Worm (Caenorhabditis elegans) whole organism, L2 larva: ENCODE results near the gene F56H9.6.

ENCODE experiments used
- C34F6.9 ChIP-seq: fragments of 150-350 bp; optimal IDR thresholded peaks from 2 replicates; lab custom pipeline; 2014; ENCODE audit warnings: missing biosample characterization, missing genetic modification characterization
- F13H6.1 ChIP-seq: sonication (generic microtip); optimal IDR thresholded peaks from 2 replicates; lab custom pipeline; 2016; ENCODE audit warnings: missing genetic modification characterization, missing compliant biosample characterization
- R02D3.7 ChIP-seq: fragments of 150-350 bp; optimal IDR thresholded peaks from 2 replicates; lab custom pipeline; 2014; ENCODE audit warnings: missing biosample characterization, missing genetic modification characterization
- Y55F3AM.14 ChIP-seq: fragments of 200-800 bp; sonication (Bioruptor generic); optimal IDR thresholded peaks from 2 replicates; lab custom pipeline; 2018; ENCODE audit warnings: mild to moderate bottlenecking, missing genetic modification characterization, missing compliant biosample characterization
- ZK546.5 ChIP-seq: sonication (generic microtip); optimal IDR thresholded peaks from 2 replicates; lab custom pipeline; 2017; ENCODE audit warnings: missing biosample characterization, missing genetic modification characterization
- alr-1 ChIP-seq: fragments of 150-350 bp; optimal IDR thresholded peaks from 2 replicates; lab custom pipeline; 2014; ENCODE audit warnings: missing biosample characterization, missing genetic modification characterization
- blmp-1 ChIP-seq: sonication (generic microtip); optimal IDR thresholded peaks from 2 replicates; lab custom pipeline; 2017; ENCODE audit warnings: missing genetic modification characterization, mild to moderate bottlenecking, missing compliant biosample characterization, antibody characterized with exemption, moderate library complexity; ENCODE audit not compliant: insufficient read depth
- ceh-16 ChIP-seq: fragments of 150-350 bp; optimal IDR thresholded peaks from 2 replicates; lab custom pipeline; 2014; ENCODE audit warnings: missing biosample characterization, missing genetic modification characterization
- ceh-82 ChIP-seq: fragments of 150-350 bp; optimal IDR thresholded peaks from 2 replicates; lab custom pipeline; 2014; ENCODE audit warnings: missing biosample characterization, missing genetic modification characterization
- crh-2 ChIP-seq: sonication (generic microtip); optimal IDR thresholded peaks from 2 replicates; lab custom pipeline; 2017; ENCODE audit warnings: missing biosample characterization, missing genetic modification characterization
- dmd-4 ChIP-seq: sonication (generic microtip); optimal IDR thresholded peaks from 2 replicates; lab custom pipeline; 2017; ENCODE audit warnings: missing biosample characterization, missing genetic modification characterization
- egl-27 ChIP-seq: sonication (generic microtip); optimal IDR thresholded peaks from 3 replicates; lab custom pipeline; 2017; ENCODE audit warnings: missing biosample characterization, missing genetic modification reagents, missing genetic modification characterization
- elt-1 ChIP-seq: fragments of 150-350 bp; optimal IDR thresholded peaks from 2 replicates; lab custom pipeline; 2014; ENCODE audit warnings: missing biosample characterization, missing genetic modification characterization
- elt-3 ChIP-seq: sonication (generic microtip); optimal IDR thresholded peaks from 2 replicates; lab custom pipeline; 2017; ENCODE audit warnings: missing biosample characterization, missing genetic modification characterization
- fos-1 ChIP-seq: fragments of 150-350 bp; optimal IDR thresholded peaks from 2 replicates; lab custom pipeline; 2014; ENCODE audit warnings: missing biosample characterization, missing genetic modification characterization
- gmeb-1 ChIP-seq: fragments of 150-350 bp; optimal IDR thresholded peaks from 2 replicates; lab custom pipeline; 2014; ENCODE audit warnings: missing biosample characterization, missing genetic modification characterization
- lin-11 ChIP-seq: fragments of 150-350 bp; sonication (generic microtip); optimal IDR thresholded peaks from 2 replicates; lab custom pipeline; 2014; ENCODE audit warnings: missing biosample characterization, missing genetic modification characterization, inconsistent platforms, mixed read lengths
- lin-13 ChIP-seq: fragments of 150-350 bp; optimal IDR thresholded peaks from 2 replicates; lab custom pipeline; 2014; ENCODE audit warnings: missing biosample characterization, missing genetic modification reagents, missing genetic modification characterization
- lin-39 ChIP-seq: fragments of 150-350 bp; optimal IDR thresholded peaks from 2 replicates; lab custom pipeline; 2014; ENCODE audit warnings: missing biosample characterization, missing genetic modification reagents, missing genetic modification characterization
- mbf-1 ChIP-seq: sonication (generic microtip); optimal IDR thresholded peaks from 2 replicates; lab custom pipeline; 2017; ENCODE audit warnings: missing biosample characterization, missing genetic modification characterization
- mdl-1 ChIP-seq, 2 experiments: fragments of 150-350 bp in 1 of 2; sonication (generic microtip) in 1 of 2; optimal IDR thresholded peaks; 2 replicates each; lab custom pipeline; 2017; ENCODE audit warnings: missing biosample characterization in 2 of 2, missing genetic modification characterization in 2 of 2
- nhr-11 ChIP-seq: fragments of 150-350 bp; optimal IDR thresholded peaks from 2 replicates; lab custom pipeline; 2014; ENCODE audit warnings: missing biosample characterization, missing genetic modification characterization
- nhr-12 ChIP-seq: fragments of 150-350 bp; optimal IDR thresholded peaks from 2 replicates; lab custom pipeline; 2014; ENCODE audit warnings: missing biosample characterization, missing genetic modification characterization
- nhr-129 ChIP-seq: fragments of 150-350 bp; optimal IDR thresholded peaks from 2 replicates; lab custom pipeline; 2014; ENCODE audit warnings: missing biosample characterization, missing genetic modification characterization
- nhr-21 ChIP-seq: fragments of 150-350 bp; optimal IDR thresholded peaks from 2 replicates; lab custom pipeline; 2014; ENCODE audit warnings: missing biosample characterization, missing genetic modification characterization
- nhr-23 ChIP-seq: fragments of 150-350 bp; optimal IDR thresholded peaks from 2 replicates; lab custom pipeline; 2014; ENCODE audit warnings: missing biosample characterization, missing genetic modification reagents, missing genetic modification characterization
- nhr-77 ChIP-seq: fragments of 150-350 bp; optimal IDR thresholded peaks from 2 replicates; lab custom pipeline; 2014; ENCODE audit warnings: missing biosample characterization, missing genetic modification characterization
- sem-4 ChIP-seq: fragments of 150-350 bp; optimal IDR thresholded peaks from 2 replicates; lab custom pipeline; 2014; ENCODE audit warnings: missing biosample characterization, missing genetic modification reagents, missing genetic modification characterization
- skn-1 ChIP-seq: sonication (generic microtip); optimal IDR thresholded peaks from 2 replicates; lab custom pipeline; 2017; ENCODE audit warnings: missing biosample characterization, missing genetic modification characterization
- sma-3 ChIP-seq: sonication (generic microtip); optimal IDR thresholded peaks from 2 replicates; lab custom pipeline; 2016; ENCODE audit warnings: missing genetic modification reagents, missing genetic modification characterization, missing compliant biosample characterization
- sma-9 ChIP-seq, 2 experiments: fragments of 150-350 bp in 1 of 2; sonication (generic microtip) in 1 of 2; optimal IDR thresholded peaks; 2 replicates each; lab custom pipeline; 2014 to 2016; ENCODE audit warnings: missing genetic modification characterization in 2 of 2, mild to moderate bottlenecking in 1 of 2, missing biosample characterization in 1 of 2, missing compliant biosample characterization in 1 of 2, missing genetic modification reagents in 1 of 2, moderate library complexity in 1 of 2
- snpc-4 ChIP-seq: fragments of 150-350 bp; optimal IDR thresholded peaks from 2 replicates; lab custom pipeline; 2014; ENCODE audit warnings: missing biosample characterization, missing genetic modification characterization
- unc-62 ChIP-seq: fragments of 150-350 bp; optimal IDR thresholded peaks from 2 replicates; lab custom pipeline; 2014; ENCODE audit warnings: missing biosample characterization, missing genetic modification reagents, missing genetic modification characterization
- zag-1 ChIP-seq: fragments of 150-350 bp; optimal IDR thresholded peaks from 2 replicates; lab custom pipeline; 2014; ENCODE audit warnings: missing biosample characterization, missing genetic modification characterization
- ztf-1 ChIP-seq: fragments of 200-800 bp; sonication (Bioruptor generic); conservative IDR thresholded peaks from 2 replicates; pipeline ENCODE4 v1.3.6; 2022; ENCODE audit warnings: missing genetic modification characterization, missing compliant biosample characterization
- ztf-11 ChIP-seq: sonication (generic microtip); optimal IDR thresholded peaks from 2 replicates; lab custom pipeline; 2017; ENCODE audit warnings: missing biosample characterization, missing genetic modification characterization
- ztf-4 ChIP-seq: fragments of 150-350 bp; optimal IDR thresholded peaks from 2 replicates; lab custom pipeline; 2014; ENCODE audit warnings: missing biosample characterization, missing genetic modification characterization

The F56H9.6 gene

DNA sequence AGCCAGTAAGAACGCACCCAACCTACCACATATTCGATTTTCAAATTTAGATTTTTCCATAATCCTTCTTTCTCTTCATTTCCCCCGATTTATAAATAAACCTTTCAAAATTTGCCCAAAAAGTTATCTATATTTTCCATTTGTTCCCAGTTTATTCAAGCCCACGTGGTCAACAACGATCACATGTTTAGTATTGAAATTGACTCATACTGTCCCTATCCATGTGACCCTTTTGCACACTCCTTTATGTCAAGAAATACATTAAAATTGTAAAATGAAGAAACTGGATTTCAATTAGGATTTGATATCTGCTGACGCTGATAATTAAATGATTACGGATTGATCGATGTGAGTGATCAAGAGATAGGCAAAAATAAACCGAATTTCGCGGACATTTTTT, 5.6 kb upstream of the F56H9.6 start:
- no peak for TF ChIP-seq F13H6.1 (tag; lab: Kevin White, UChicago)
- TF ChIP-seq dmd-4 (tag; lab: Kevin White, UChicago), result no peak
- TF ChIP-seq skn-1 (tag; lab: Kevin White, UChicago), result no peak
- TF ChIP-seq sma-3, result peak; percentile 92
- TF ChIP-seq sma-9 (GFP tag; optimal IDR thresholded peaks at IDR 0.05; lab: Kevin White, UChicago), result peak; percentile 91
- TF ChIP-seq sma-9 (tag; optimal IDR thresholded peaks at IDR 0.05; lab: Kevin White, UChicago), result no peak
- TF ChIP-seq ztf-4 (tag; lab: Kevin White, UChicago), result peak; percentile 4
- no peak for TF ChIP-seq ZK546.5 (tag; lab: Kevin White, UChicago)
- peak; percentile 42 for TF ChIP-seq crh-2 (tag; lab: Kevin White, UChicago)
- no peak for TF ChIP-seq ceh-16 (tag; lab: Kevin White, UChicago)
- TF ChIP-seq nhr-129 (tag; lab: Kevin White, UChicago), result peak; percentile 83
- no peak for TF ChIP-seq sem-4 (tag; lab: Kevin White, UChicago)
- peak; percentile 22 for TF ChIP-seq nhr-21 (tag; lab: Kevin White, UChicago)
- TF ChIP-seq mdl-1 (tag; optimal IDR thresholded peaks at IDR 0.05; lab: Kevin White, UChicago), result peak in 1 of 2 experiments; percentile 27
- TF ChIP-seq nhr-23 (tag; lab: Kevin White, UChicago), result no peak
- no peak for TF ChIP-seq elt-3 (tag; lab: Kevin White, UChicago)
- peak; percentile 63 for TF ChIP-seq C34F6.9 (tag; lab: Kevin White, UChicago)
- TF ChIP-seq gmeb-1 (tag; lab: Kevin White, UChicago), result peak; percentile 72
- no peak for TF ChIP-seq blmp-1
- no peak for TF ChIP-seq Y55F3AM.14 (GFP tag; lab: Kevin White, UChicago)
- no peak for TF ChIP-seq alr-1 (tag; lab: Kevin White, UChicago)
- peak; percentile 15 for TF ChIP-seq fos-1 (tag; lab: Kevin White, UChicago)
- no peak for TF ChIP-seq nhr-77 (tag; lab: Kevin White, UChicago)

DNA sequence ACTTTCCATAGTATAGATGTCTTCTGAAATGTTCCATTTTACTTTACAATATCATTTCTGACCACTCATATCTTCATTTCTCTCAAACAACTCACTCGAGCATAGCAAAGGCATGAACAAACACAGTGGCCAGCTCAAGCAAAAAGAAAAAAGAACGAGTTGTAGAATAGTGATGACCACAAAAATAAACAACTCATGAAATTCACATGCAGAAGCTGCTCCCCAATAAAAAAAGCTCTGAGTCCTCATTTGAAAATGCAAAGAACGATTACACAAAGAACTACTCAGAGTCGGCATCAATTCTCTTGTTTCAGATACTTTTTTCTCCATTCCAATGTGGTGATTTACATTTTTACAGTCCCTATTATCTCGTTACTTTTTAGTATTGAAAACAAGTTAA, 5.1 kb upstream of the F56H9.6 start:
- no peak for TF ChIP-seq crh-2 (tag; lab: Kevin White, UChicago)
- peak; percentile 55 for TF ChIP-seq sma-9 (GFP tag; optimal IDR thresholded peaks at IDR 0.05; lab: Kevin White, UChicago)
- no peak for TF ChIP-seq sma-9 (tag; optimal IDR thresholded peaks at IDR 0.05; lab: Kevin White, UChicago)

DNA sequence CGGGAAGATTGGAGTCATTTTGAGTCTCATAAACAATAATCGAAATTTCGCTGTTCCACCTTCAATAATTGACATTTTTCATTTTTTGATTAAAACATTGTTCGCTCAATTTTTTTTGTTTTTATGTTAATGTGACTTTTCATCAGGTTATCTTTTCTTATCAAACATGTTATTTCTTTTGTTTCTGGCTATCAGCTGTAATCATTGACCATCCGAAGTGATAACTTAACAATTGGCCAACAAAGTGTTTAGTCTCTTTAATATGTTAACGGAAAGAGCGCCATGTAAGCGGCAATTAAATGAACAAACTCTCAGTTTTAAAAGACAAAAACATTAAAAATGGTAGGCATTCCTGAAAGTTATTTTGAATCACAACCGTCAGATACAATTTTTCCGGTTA, 4.4 kb upstream of the F56H9.6 start:
- TF ChIP-seq dmd-4 (tag; lab: Kevin White, UChicago), result no peak
- no peak for TF ChIP-seq lin-13
- no peak for TF ChIP-seq nhr-12 (tag; lab: Kevin White, UChicago)
- no peak for TF ChIP-seq gmeb-1 (tag; lab: Kevin White, UChicago)
- no peak for TF ChIP-seq egl-27 (tag; lab: Kevin White, UChicago)
- no peak for TF ChIP-seq lin-39 (tag; lab: Kevin White, UChicago)
- TF ChIP-seq nhr-11 (tag; lab: Kevin White, UChicago), result no peak
- no peak for TF ChIP-seq snpc-4 (tag; lab: Kevin White, UChicago)
- TF ChIP-seq nhr-21 (tag; lab: Kevin White, UChicago), result no peak
- no peak for TF ChIP-seq fos-1 (tag; lab: Kevin White, UChicago)
- TF ChIP-seq elt-1, result no peak
- TF ChIP-seq ztf-4 (tag; lab: Kevin White, UChicago), result no peak
- TF ChIP-seq unc-62 (GFP tag; lab: Kevin White, UChicago), result no peak
- no peak for TF ChIP-seq mbf-1 (tag; lab: Kevin White, UChicago)
- no peak for TF ChIP-seq zag-1 (tag; lab: Kevin White, UChicago)
- no peak for TF ChIP-seq mdl-1 (tag; optimal IDR thresholded peaks at IDR 0.05; lab: Kevin White, UChicago)
- TF ChIP-seq nhr-77 (tag; lab: Kevin White, UChicago), result no peak
- TF ChIP-seq ztf-1 (GFP tag; lab: Robert Waterston, UW), result no peak
- no peak for TF ChIP-seq alr-1 (tag; lab: Kevin White, UChicago)

DNA sequence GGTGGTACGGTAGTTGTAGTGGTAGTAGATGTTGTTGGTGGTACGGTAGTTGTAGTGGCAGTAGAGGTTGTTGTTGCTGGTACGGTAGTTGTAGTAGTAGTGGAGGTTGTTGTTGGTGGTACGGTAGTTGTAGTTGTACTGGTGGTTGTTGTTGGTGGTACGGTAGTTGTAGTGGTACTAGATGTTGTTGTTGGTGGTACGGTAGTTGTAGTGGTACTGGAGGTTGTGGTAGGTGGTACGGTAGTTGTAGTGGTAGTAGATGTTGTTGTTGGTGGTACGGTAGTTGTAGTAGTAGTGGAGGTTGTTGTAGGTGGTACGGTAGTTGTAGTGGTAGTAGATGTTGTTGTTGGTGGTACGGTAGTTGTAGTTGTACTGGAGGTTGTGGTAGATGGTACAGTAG, 3.4 kb upstream of the F56H9.6 start:
- TF ChIP-seq lin-11 (tag; lab: Kevin White, UChicago) (no peak), ceh-16 (tag; lab: Kevin White, UChicago) (no peak), ztf-11 (no peak), fos-1 (tag; lab: Kevin White, UChicago) (no peak), sma-3 (no peak), nhr-23 (tag; lab: Kevin White, UChicago) (no peak), unc-62 (GFP tag; lab: Kevin White, UChicago) (no peak), lin-13 (no peak), gmeb-1 (tag; lab: Kevin White, UChicago) (no peak), ceh-82 (tag; lab: Kevin White, UChicago) (no peak), skn-1 (tag; lab: Kevin White, UChicago) (no peak), ztf-4 (tag; lab: Kevin White, UChicago) (no peak), R02D3.7 (tag; lab: Kevin White, UChicago) (no peak), egl-27 (tag; lab: Kevin White, UChicago) (no peak), C34F6.9 (tag; lab: Kevin White, UChicago) (no peak), elt-3 (tag; lab: Kevin White, UChicago) (no peak), snpc-4 (tag; lab: Kevin White, UChicago) (no peak), nhr-12 (tag; lab: Kevin White, UChicago) (no peak), F13H6.1 (tag; lab: Kevin White, UChicago) (no peak)
